Worm (Caenorhabditis elegans) whole organism, L4 larva: ENCODE data around the gene apd-3.

ENCODE experiments used
- aly-2 ChIP-seq: sonication (generic microtip); optimal IDR thresholded peaks from 2 replicates; lab custom pipeline; 2018; ENCODE audit warnings: missing biosample characterization, missing genetic modification characterization
- ceh-62 ChIP-seq: sonication (generic microtip); optimal IDR thresholded peaks from 2 replicates; lab custom pipeline; 2017; ENCODE audit warnings: missing biosample characterization, missing genetic modification characterization
- egl-27 ChIP-seq: sonication (generic microtip); optimal IDR thresholded peaks from 3 replicates; lab custom pipeline; 2017; ENCODE audit warnings: missing biosample characterization, missing genetic modification reagents, missing genetic modification characterization
- egl-43 ChIP-seq: fragments of 200-800 bp; sonication (Bioruptor generic); IDR thresholded peaks from 2 replicates; pipeline ENCODE4 v1.3.6; 2022; ENCODE audit warnings: missing genetic modification reagents, missing genetic modification characterization, missing compliant biosample characterization
- lin-1 ChIP-seq: fragments of 200-800 bp; sonication (Bioruptor generic); IDR thresholded peaks from 2 replicates; pipeline ENCODE4 v1.3.6; 2022; ENCODE audit warnings: missing genetic modification reagents, missing genetic modification characterization, missing compliant biosample characterization
- madf-9 ChIP-seq: fragments of 200-800 bp; sonication (Bioruptor generic); conservative IDR thresholded peaks from 2 replicates; pipeline ENCODE4 v1.3.6; 2022; ENCODE audit warnings: missing genetic modification reagents, missing genetic modification characterization, missing compliant biosample characterization
- nhr-102 ChIP-seq: sonication (generic microtip); optimal IDR thresholded peaks from 2 replicates; lab custom pipeline; 2016; ENCODE audit warnings: mild to moderate bottlenecking, missing genetic modification characterization, moderate library complexity, missing compliant biosample characterization
- nhr-77 ChIP-seq: fragments of 150-350 bp; optimal IDR thresholded peaks from 2 replicates; lab custom pipeline; 2014; ENCODE audit warnings: missing biosample characterization, missing genetic modification characterization
- skn-1 ChIP-seq: fragments of 150-350 bp; optimal IDR thresholded peaks from 2 replicates; lab custom pipeline; 2014; ENCODE audit warnings: missing biosample characterization, missing genetic modification characterization

DNA sequence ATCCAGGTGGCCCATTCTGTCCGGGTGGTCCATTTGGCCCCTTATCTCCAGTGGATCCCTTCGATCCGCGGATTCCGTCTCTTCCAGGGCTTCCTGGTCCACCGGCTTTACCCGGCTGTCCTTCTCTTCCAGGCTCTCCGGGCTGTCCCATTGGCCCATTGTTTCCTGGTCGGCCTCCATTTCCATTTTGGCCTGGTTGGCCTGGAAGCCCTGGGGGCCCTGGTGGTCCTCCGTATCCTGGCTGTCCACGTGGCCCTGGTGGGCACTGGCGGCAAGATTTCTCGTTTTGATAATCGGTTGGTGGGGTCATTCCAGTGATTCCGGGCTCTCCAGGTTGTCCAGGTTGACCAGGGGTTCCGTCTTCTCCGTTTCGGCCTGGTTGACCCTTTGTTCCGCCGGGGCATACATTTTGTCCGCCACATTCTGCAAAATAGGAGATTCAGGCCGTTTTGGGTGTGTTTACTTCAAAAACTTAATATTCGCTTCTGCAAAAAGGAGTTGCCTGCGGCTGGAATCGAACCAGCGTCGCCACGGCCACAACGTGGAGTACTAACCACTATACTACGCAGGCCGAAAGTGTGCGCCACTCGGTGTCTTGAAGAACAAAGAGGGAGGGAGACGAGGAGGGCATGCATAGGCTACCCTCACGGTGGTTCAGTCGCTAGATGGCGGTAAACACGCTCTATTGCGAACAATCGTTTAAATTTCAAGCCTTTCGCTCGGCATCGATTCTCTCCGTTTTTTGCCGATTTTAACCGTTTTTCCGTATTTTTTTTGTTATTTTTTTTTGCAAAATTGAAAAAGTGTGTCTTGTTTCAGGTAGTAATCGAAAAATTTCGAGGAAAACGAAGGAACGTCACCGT, 25.0 kb downstream of the apd-3 start, which contains the start of gene W09G10.9:
- no peak for TF ChIP-seq egl-27 (tag; lab: Kevin White, UChicago)
- TF ChIP-seq skn-1 (tag; lab: Kevin White, UChicago) = no peak
- TF ChIP-seq lin-1 (GFP tag; lab: Robert Waterston, UW) = peak; percentile 44
- TF ChIP-seq nhr-77 (tag; lab: Kevin White, UChicago) = peak; percentile 61
- no peak for TF ChIP-seq ceh-62 (tag; lab: Kevin White, UChicago)
- TF ChIP-seq madf-9 = peak; percentile 90
- peak; percentile 46 for TF ChIP-seq nhr-102 (tag; lab: Kevin White, UChicago)
- peak; percentile 89 for TF ChIP-seq egl-43 (GFP tag; lab: Robert Waterston, UW)
- no peak for TF ChIP-seq aly-2 (tag; lab: Kevin White, UChicago)
